Worm (Caenorhabditis elegans) whole organism, mixed stage, embryonic: ENCODE results near the gene scyl-1.

Experiments used
- mep-1 ChIP-seq: fragments of 150-350 bp; optimal IDR thresholded peaks from 2 replicates; lab custom pipeline; 2017; ENCODE audit warnings: missing biosample characterization, missing genetic modification reagents, missing genetic modification characterization, inconsistent platforms
- pha-4 ChIP-seq: fragments of 150-350 bp; optimal IDR thresholded peaks from 2 replicates; lab custom pipeline; 2018; ENCODE audit warnings: missing biosample characterization, missing genetic modification reagents, missing genetic modification characterization
- snpc-4 ChIP-seq: fragments of 150-350 bp; optimal IDR thresholded peaks from 2 replicates; lab custom pipeline; 2014; ENCODE audit warnings: missing biosample characterization, missing genetic modification characterization
- unc-62 ChIP-seq: fragments of 150-350 bp; optimal IDR thresholded peaks from 2 replicates; lab custom pipeline; 2014; ENCODE audit warnings: missing biosample characterization, missing genetic modification reagents, missing genetic modification characterization

- no peak for TF ChIP-seq pha-4 (tag; lab: Kevin White, UChicago)
- TF ChIP-seq snpc-4 = no peak
- TF ChIP-seq mep-1 (tag; lab: Kevin White, UChicago) = no peak
- TF ChIP-seq unc-62 (GFP tag; lab: Kevin White, UChicago) = no peak
These were observed 20.3 kb upstream of the scyl-1 start, which contains the start of gene F42E8.1 for ce11 chrV:13061836-13062235.
